Worm (Caenorhabditis elegans) whole organism, L4 larva: ENCODE data around the gene C25G4.8.

Source experiments
- T26A8.4 ChIP-seq: fragments of 200-800 bp; sonication (Bioruptor generic); IDR thresholded peaks from 2 replicates; pipeline ENCODE4 v1.3.6; 2022; ENCODE audit warnings: missing genetic modification characterization, missing compliant biosample characterization
- mep-1 ChIP-seq: fragments of 150-350 bp; sonication (generic microtip); optimal IDR thresholded peaks from 3 replicates; lab custom pipeline; 2014; ENCODE audit warnings: missing biosample characterization, missing genetic modification characterization
- nhr-28 ChIP-seq: fragments of 150-350 bp; optimal IDR thresholded peaks from 2 replicates; lab custom pipeline; 2014; ENCODE audit warnings: missing biosample characterization, missing genetic modification characterization
- skn-1 ChIP-seq: fragments of 150-350 bp; optimal IDR thresholded peaks from 2 replicates; lab custom pipeline; 2014; ENCODE audit warnings: missing biosample characterization, missing genetic modification characterization

DNA sequence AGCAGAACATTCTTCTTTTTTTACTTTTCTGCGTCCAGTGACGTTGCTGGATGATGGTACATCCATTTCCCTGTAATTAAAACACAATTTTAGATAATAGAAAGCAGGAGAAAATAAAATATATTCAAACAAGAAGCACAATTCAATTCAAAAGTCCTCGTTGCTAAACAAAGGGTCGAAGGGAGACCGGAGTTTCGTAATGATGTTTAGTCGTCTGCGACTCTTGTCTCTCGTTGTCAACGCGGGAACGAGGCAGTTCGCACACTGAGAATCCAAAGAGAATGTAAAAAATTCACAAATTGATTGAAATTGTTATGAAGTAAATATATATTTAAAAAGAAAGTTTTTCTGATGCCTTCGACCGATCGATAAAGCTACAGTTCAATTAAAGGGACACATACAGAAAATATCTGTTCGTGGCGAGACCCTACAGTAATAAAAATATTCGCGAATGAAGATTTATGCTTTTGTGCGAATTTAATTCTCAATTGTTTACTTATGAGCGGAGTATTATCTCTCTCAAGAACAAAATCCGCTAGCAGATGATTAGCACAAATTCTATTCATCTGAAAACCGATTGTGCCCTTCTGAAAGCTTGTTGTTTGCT is 11.9 kb downstream of the C25G4.8 start, which contains the start of gene dpy-26:
- no peak for TF ChIP-seq mep-1 (tag; lab: Kevin White, UChicago)
- TF ChIP-seq skn-1 (tag; lab: Kevin White, UChicago): no peak
- TF ChIP-seq nhr-28 (tag; lab: Kevin White, UChicago): no peak
- no peak for TF ChIP-seq T26A8.4 (GFP tag; lab: Robert Waterston, UW)
